Worm (Caenorhabditis elegans): ENCODE results near the gene nlp-36.

DNA sequence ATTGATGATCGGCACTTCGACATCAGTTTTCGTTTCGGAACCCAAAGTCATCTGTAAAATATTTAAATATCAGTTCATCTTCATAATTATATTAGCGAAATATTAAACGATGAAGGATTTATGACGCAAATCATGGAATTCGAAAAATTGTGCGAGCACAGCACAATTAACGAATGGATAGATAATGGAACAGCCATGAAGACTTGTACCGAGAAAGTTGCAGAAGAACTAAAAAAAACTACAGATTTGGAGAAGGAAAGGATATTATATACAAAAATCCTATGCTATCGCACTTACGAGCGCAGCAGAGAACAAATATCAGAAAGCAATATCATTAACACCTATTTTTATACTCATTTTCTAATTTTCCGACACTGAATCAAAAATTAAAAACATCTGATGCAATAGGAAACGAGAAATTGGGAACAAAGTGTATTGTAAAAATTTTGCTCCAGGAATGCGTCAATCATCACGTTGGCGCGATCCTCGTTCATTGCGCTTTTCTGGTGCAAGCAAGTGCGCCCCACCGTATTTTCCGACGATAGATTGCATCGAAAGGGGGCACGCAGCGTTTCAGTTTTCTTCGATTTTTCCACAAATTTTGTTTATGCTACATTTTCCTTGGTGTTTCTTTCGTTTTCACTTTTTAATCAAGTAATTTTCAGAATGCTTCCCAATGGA, 33.0 kb downstream of the nlp-36 start, which contains the start of the genes clu-1 and prp-40:
- no peak for TF ChIP-seq ztf-25 (GFP tag; IDR thresholded peaks at IDR 0.05)
- TF ChIP-seq ztf-22 (GFP tag; optimal IDR thresholded peaks at IDR 0.05): no peak
- no peak for TF ChIP-seq aptf-3 (GFP tag; IDR thresholded peaks at IDR 0.05)
- TF ChIP-seq lin-35 (GFP tag; optimal IDR thresholded peaks at IDR 0.05): peak in 2 of 3 experiments; percentile 28 to 83
- TF ChIP-seq mxl-1 (tag; optimal IDR thresholded peaks at IDR 0.05): no peak
- peak; percentile 98 for TF ChIP-seq ztf-18 (tag; optimal IDR thresholded peaks at IDR 0.05)
